Fruit fly (Drosophila melanogaster): ENCODE measurements around the gene f.
A peak's percentile ranks its signal among the peaks of the same experiment; 100 is the strongest.

Gene f

dm6 chrX:17293385-17293784, 60.6 kb downstream of the f start (continued):
- TF ChIP-seq btn (GFP tag; optimal IDR thresholded peaks at IDR 0.05) (no peak), grau (tag; optimal IDR thresholded peaks at IDR 0.05) (peak; percentile 45), exex (tag; optimal IDR thresholded peaks at IDR 0.05) (no peak), CG12659 (GFP tag; optimal IDR thresholded peaks at IDR 0.05) (peak; percentile 6), Ada2b (GFP tag; IDR thresholded peaks at IDR 0.05) (peak; percentile 64), ATbp (GFP tag; optimal IDR thresholded peaks at IDR 0.05) (no peak), CG6683 (GFP tag; optimal IDR thresholded peaks at IDR 0.05) (peak; percentile 17), CG4328 (GFP tag; optimal IDR thresholded peaks at IDR 0.05) (no peak), sr (GFP tag; IDR thresholded peaks at IDR 0.05) (no peak), gsb (GFP tag; IDR thresholded peaks at IDR 0.05) (no peak), Kr (GFP tag; optimal IDR thresholded peaks at IDR 0.05) (no peak), CG9797 (GFP tag; optimal IDR thresholded peaks at IDR 0.05) (no peak), Doc3 (GFP tag; IDR thresholded peaks at IDR 0.05; ENCODE audit: partially characterized antibody) (no peak), Hr78 (GFP tag; optimal IDR thresholded peaks at IDR 0.05) (peak in 1 of 2 experiments; percentile 52), mirr (GFP tag; optimal IDR thresholded peaks at IDR 0.05) (no peak), Doc2 (GFP tag; IDR thresholded peaks at IDR 0.05) (no peak), eve (GFP tag; optimal IDR thresholded peaks at IDR 0.05) (peak in 1 of 2 experiments; percentile 36), CG18599 (GFP tag; optimal IDR thresholded peaks at IDR 0.05) (peak; percentile 50), CG17612 (GFP tag; IDR thresholded peaks at IDR 0.05) (no peak), CG1603 (tag; optimal IDR thresholded peaks at IDR 0.05) (no peak), salm (tag; optimal IDR thresholded peaks at IDR 0.05) (no peak), toy (GFP tag; IDR thresholded peaks at IDR 0.05) (no peak), unpg (GFP tag; optimal IDR thresholded peaks at IDR 0.05) (peak; percentile 48), CG6854 (GFP tag; optimal IDR thresholded peaks at IDR 0.05) (no peak), sima (GFP tag; optimal IDR thresholded peaks at IDR 0.05) (no peak), CG10431 (GFP tag; optimal IDR thresholded peaks at IDR 0.05) (no peak), CG30431 (GFP tag; optimal IDR thresholded peaks at IDR 0.05) (no peak), CG43689 (GFP tag; IDR thresholded peaks at IDR 0.05) (no peak), CG4404 (GFP tag; IDR thresholded peaks at IDR 0.05) (0 out of 2 replicates have a peak, but pooled peaks have one; percentile 19), hbn (GFP tag; IDR thresholded peaks at IDR 0.05; ENCODE audit: partially characterized antibody) (no peak), maf-S (GFP tag; optimal IDR thresholded peaks at IDR 0.05) (no peak), sisA (GFP tag; IDR thresholded peaks at IDR 0.05) (peak; percentile 50), CG9876 (GFP tag; optimal IDR thresholded peaks at IDR 0.05) (no peak), chm (GFP tag; IDR thresholded peaks at IDR 0.05) (no peak), peb (GFP tag; IDR thresholded peaks at IDR 0.05) (0 out of 2 replicates have a peak, but pooled peaks have one; percentile 11), CG15601 (tag; optimal IDR thresholded peaks at IDR 0.05) (peak; percentile 24), run (tag; optimal IDR thresholded peaks at IDR 0.05) (peak; percentile 5), Sox102F (GFP tag; optimal IDR thresholded peaks at IDR 0.05) (peak; percentile 56), dmrt99B (tag; optimal IDR thresholded peaks at IDR 0.05) (peak; percentile 64), CG16863 (GFP tag; optimal IDR thresholded peaks at IDR 0.05) (no peak), schlank (tag; optimal IDR thresholded peaks at IDR 0.05) (no peak), CG13123 (GFP tag; optimal IDR thresholded peaks at IDR 0.05) (no peak), Sry-δ (GFP tag; optimal IDR thresholded peaks at IDR 0.05) (no peak), Blimp-1 (GFP tag; optimal IDR thresholded peaks at IDR 0.05) (peak; percentile 42), CG2120 (GFP tag; optimal IDR thresholded peaks at IDR 0.05) (no peak), CG14710 (tag; optimal IDR thresholded peaks at IDR 0.05) (peak; percentile 48), Nf-YC (tag; optimal IDR thresholded peaks at IDR 0.05) (peak; percentile 5), CG10959 (GFP tag; IDR thresholded peaks at IDR 0.05) (no peak), Ets97D (GFP tag; optimal IDR thresholded peaks at IDR 0.05) (no peak), cato (GFP tag; optimal IDR thresholded peaks at IDR 0.05; ENCODE audit: borderline replicate concordance) (no peak), CG17802 (tag; optimal IDR thresholded peaks at IDR 0.05) (no peak)

All from whole organism, embryonic.